Fruit fly (Drosophila melanogaster): ENCODE results near the gene dob.

Gene dob

dm6 chrX:15042499-15042898 is 24.3 kb upstream of the dob start (continued):
- no peak for TF ChIP-seq Lpt (GFP tag; optimal IDR thresholded peaks at IDR 0.05)
- TF ChIP-seq CG11294 (GFP tag; IDR thresholded peaks at IDR 0.05) = peak; percentile 34; the same call in 1 of the 2 replicates
- no peak for TF ChIP-seq net (GFP tag; optimal IDR thresholded peaks at IDR 0.05)
- TF ChIP-seq Blimp-1 (GFP tag; optimal IDR thresholded peaks at IDR 0.05) = no peak
- TF ChIP-seq Eip75B (GFP tag; optimal IDR thresholded peaks at IDR 0.05) = peak; percentile 21
- TF ChIP-seq CG31627 (GFP tag; optimal IDR thresholded peaks at IDR 0.05) = peak; percentile 48
- no peak for TF ChIP-seq CG8319 (GFP tag; optimal IDR thresholded peaks at IDR 0.05)

- TF ChIP-seq CG6163 (GFP tag; IDR thresholded peaks at IDR 0.05) = peak; percentile 94
- peak; percentile 88 for TF ChIP-seq Hr39 (GFP tag; optimal IDR thresholded peaks at IDR 0.05)
- TF ChIP-seq Smox (GFP tag; optimal IDR thresholded peaks at IDR 0.05) = peak; percentile 81
- peak; percentile 35 for TF ChIP-seq CG11762 (GFP tag; optimal IDR thresholded peaks at IDR 0.05; ENCODE audit: insufficient read depth)
- peak; percentile 77 for TF ChIP-seq achi (GFP tag; optimal IDR thresholded peaks at IDR 0.05)
- no peak for TF ChIP-seq fd59A (GFP tag; optimal IDR thresholded peaks at IDR 0.05)
- TF ChIP-seq dac (GFP tag; optimal IDR thresholded peaks at IDR 0.05) = peak; percentile 50
- TF ChIP-seq fkh (GFP tag; optimal IDR thresholded peaks at IDR 0.05) = peak; percentile 95
- peak; percentile 57 for TF ChIP-seq CG4318 (GFP tag; optimal IDR thresholded peaks at IDR 0.05)
- peak; percentile 63 for TF ChIP-seq CG16779 (tag; optimal IDR thresholded peaks at IDR 0.05)
- peak; percentile 80 for TF ChIP-seq acj6 (GFP tag; optimal IDR thresholded peaks at IDR 0.05)
- TF ChIP-seq CG31627 (GFP tag; optimal IDR thresholded peaks at IDR 0.05) = peak; percentile 82
- TF ChIP-seq CG3919 (GFP tag; optimal IDR thresholded peaks at IDR 0.05) = peak; percentile 85
- TF ChIP-seq CG34406 (GFP tag; optimal IDR thresholded peaks at IDR 0.05) = peak; percentile 74
- peak; percentile 85 for TF ChIP-seq Hr4 (GFP tag; optimal IDR thresholded peaks at IDR 0.05)
- no peak for TF ChIP-seq CG6808 (GFP tag; optimal IDR thresholded peaks at IDR 0.05)
- TF ChIP-seq vri (GFP tag; optimal IDR thresholded peaks at IDR 0.05) = peak; percentile 64
- peak; percentile 78 for TF ChIP-seq CG8632 (GFP tag; optimal IDR thresholded peaks at IDR 0.05)
- TF ChIP-seq CG6276 (GFP tag; optimal IDR thresholded peaks at IDR 0.05) = peak; percentile 79
- TF ChIP-seq CG11294 (GFP tag; IDR thresholded peaks at IDR 0.05) = peak; percentile 77
- no peak for TF ChIP-seq CG6854 (GFP tag; optimal IDR thresholded peaks at IDR 0.05)
- peak; percentile 74 for TF ChIP-seq Ets96B (tag; optimal IDR thresholded peaks at IDR 0.05)
- TF ChIP-seq Blimp-1 (GFP tag; optimal IDR thresholded peaks at IDR 0.05) = peak; percentile 12
- TF ChIP-seq eg (GFP tag; IDR thresholded peaks at IDR 0.05) = peak; percentile 95
- peak; percentile 73 for TF ChIP-seq Lpt (GFP tag; optimal IDR thresholded peaks at IDR 0.05)
- peak; percentile 46 for TF ChIP-seq Sox15 (GFP tag; optimal IDR thresholded peaks at IDR 0.05)
- TF ChIP-seq salr (GFP tag; optimal IDR thresholded peaks at IDR 0.05) = peak; percentile 13 to 60
- TF ChIP-seq svp (GFP tag) = peak; percentile 89
- TF ChIP-seq pdm3 (GFP tag; optimal IDR thresholded peaks at IDR 0.05) = peak; percentile 86
- TF ChIP-seq Eip93F (GFP tag; optimal IDR thresholded peaks at IDR 0.05) = peak; percentile 68
- TF ChIP-seq CG10631 (GFP tag; optimal IDR thresholded peaks at IDR 0.05) = peak; percentile 73
- TF ChIP-seq spab (GFP tag; optimal IDR thresholded peaks at IDR 0.05) = peak; percentile 45
- TF ChIP-seq CG3032 (tag; optimal IDR thresholded peaks at IDR 0.05) = peak; percentile 52
- peak; percentile 60 for TF ChIP-seq CG11902 (GFP tag; optimal IDR thresholded peaks at IDR 0.05)
- peak; percentile 82 for TF ChIP-seq OdsH (GFP tag; optimal IDR thresholded peaks at IDR 0.05)
- peak; percentile 88 for TF ChIP-seq CG32006 (GFP tag; optimal IDR thresholded peaks at IDR 0.05)
- TF ChIP-seq lz (GFP tag; optimal IDR thresholded peaks at IDR 0.05) = peak; percentile 77
- no peak for TF ChIP-seq fd85E (GFP tag; optimal IDR thresholded peaks at IDR 0.05)
- TF ChIP-seq Met (GFP tag; optimal IDR thresholded peaks at IDR 0.05) = peak; percentile 82
- TF ChIP-seq Sox102F (GFP tag; optimal IDR thresholded peaks at IDR 0.05) = peak; percentile 80
- TF ChIP-seq dsx (GFP tag; optimal IDR thresholded peaks at IDR 0.05; ENCODE audit: poor library complexity, severe bottlenecking) = peak; percentile 40
- TF ChIP-seq CG9139 (GFP tag; optimal IDR thresholded peaks at IDR 0.05) = peak; percentile 12
- peak; percentile 82 for TF ChIP-seq CG6792 (GFP tag; optimal IDR thresholded peaks at IDR 0.05)
- TF ChIP-seq Eip78C (GFP tag) = peak; percentile 94
- TF ChIP-seq Eip75B (GFP tag; optimal IDR thresholded peaks at IDR 0.05) = peak; percentile 80
- TF ChIP-seq CG15336 (GFP tag; IDR thresholded peaks at IDR 0.05) = peak; percentile 93
These were observed 23.7 kb upstream of the dob start for dm6 chrX:15043013-15043699.

Data from whole organism, prepupa.